Worm (Caenorhabditis elegans) whole organism, dauer: ENCODE measurements around the gene R10E9.4.

Experiments
- unc-62 ChIP-seq: sonication (generic microtip); optimal IDR thresholded peaks from 2 replicates; lab custom pipeline; 2017; ENCODE audit warnings: missing biosample characterization, missing genetic modification reagents, missing genetic modification characterization

R10E9.4 gene

DNA sequence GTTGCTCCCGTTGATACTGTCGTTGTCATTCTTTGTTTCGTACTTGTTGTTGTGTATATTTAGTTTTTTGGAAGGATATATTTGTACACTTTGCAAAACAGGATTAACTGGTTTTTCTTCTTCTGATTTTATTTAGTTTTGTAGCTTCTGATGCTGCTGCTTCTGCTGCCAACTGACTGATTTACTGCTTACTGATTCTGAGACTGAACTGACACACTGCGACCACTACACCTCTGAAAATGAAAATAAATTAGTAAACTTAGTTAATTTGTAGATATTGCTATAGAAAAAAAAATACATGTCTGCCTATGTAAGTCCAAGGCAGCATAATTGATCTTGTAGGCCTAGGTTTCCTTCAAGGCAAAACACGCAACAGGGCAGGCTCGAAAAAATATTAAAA lies at the start of gene R10E9.4:
TSS of gene R10E9.4 (minus strand) at position 101 of the 400 bp plus-strand sequence.
- TF ChIP-seq unc-62, result no peak

DNA sequence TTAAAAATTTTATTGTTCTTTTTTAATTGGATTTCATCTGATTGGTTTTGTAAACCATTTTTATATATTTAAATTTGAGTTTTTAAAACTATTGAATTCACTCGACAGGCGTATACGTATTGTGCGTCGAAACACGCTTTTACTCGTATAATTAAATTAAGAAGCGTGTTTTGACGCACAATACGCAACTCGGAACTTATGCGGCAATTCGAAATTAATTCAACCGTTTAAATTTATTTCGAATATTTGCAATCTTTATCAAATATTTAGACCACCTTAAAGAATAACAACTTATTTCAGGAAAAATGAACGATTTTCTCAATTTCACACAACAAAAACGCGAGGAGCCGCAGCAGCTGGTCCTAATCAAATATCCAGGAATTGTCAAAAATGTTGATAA lies 49.3 kb upstream of the R10E9.4 start, which contains the start of gene tftc-5:
TSS of gene tftc-5 (plus strand) at position 301 of the 400 bp plus-strand sequence.
- no peak for TF ChIP-seq unc-62

ce11 chrIII:4019801-4020200 lies 47.2 kb upstream of the R10E9.4 start, which contains the start of gene snpc-3.4:
Gene snpc-3.4, plus strand, starts transcription at chrIII:4020037.
- TF ChIP-seq unc-62, result no peak

DNA sequence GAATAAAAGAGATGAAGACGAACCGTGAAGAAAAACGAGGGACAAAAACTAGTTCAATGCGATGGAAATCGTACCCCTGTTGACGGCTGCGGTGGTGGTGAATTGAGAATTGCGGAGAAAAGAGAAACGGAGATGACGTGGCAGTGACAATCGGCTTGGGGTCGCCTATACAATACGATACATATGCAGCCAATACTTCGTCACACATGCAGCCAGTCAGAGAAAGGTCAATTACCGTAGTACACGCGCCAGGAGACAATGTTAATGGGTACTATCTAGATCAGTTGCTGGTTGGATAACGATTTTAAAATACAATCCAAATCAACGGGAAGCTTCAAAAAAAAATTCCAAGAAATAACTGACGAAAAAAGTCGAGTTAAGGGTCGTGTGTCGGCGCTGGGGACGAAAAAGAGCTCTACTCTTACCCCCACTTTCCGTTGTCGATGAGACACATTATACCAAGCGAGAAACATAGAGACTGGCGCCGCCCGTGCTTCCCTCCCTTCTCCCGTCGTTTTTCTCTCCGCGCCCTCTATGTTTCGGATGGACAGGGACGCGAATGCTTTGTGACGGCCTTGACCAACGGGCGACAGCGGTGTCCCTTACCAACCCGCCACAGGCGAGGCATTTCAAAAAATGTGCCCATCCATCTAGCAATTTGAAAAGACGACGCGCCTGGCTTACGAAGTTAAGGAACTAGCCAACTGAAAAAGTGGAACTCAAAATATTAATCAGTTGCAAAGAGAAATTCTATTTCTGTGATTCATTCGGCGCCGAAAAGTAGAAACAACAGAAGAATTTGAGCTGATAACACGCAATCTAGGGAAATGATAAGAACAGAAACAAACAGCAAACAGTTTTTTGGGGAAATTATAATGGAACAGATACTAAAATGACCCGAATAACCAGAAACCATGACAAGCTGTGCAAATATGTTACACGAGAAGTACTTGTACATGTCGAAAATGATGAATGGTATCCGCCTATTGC lies 46.3 kb upstream of the R10E9.4 start:
- no peak for TF ChIP-seq unc-62

DNA sequence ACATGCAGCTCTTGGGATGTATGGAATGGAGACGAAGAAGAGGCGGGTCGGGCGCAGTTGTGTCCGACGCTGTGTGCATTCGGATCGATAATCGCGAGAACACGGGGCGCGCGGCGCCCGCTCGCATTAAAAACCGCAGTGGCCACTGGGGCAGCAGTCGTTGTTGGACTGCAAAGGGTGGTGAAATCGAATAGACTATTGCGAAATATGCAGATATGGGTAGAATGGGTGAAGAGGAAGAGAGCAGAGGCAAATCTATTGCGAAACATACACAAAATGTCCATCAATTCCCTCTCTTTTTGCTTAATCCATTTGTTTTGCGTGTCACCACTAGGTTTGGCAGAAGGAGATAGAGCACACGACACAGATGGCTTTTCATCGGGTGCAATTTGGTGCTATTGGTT lies 45.5 kb upstream of the R10E9.4 start:
- no peak for TF ChIP-seq unc-62

- no peak for TF ChIP-seq unc-62
These were observed 44.9 kb upstream of the R10E9.4 start, which contains the start of gene tbb-2 for ce11 chrIII:4017527-4017926. Gene tbb-2, minus strand, starts transcription at chrIII:4017627.

- no peak for TF ChIP-seq unc-62
These were observed 42.9 kb upstream of the R10E9.4 start for ce11 chrIII:4015382-4015986.

DNA sequence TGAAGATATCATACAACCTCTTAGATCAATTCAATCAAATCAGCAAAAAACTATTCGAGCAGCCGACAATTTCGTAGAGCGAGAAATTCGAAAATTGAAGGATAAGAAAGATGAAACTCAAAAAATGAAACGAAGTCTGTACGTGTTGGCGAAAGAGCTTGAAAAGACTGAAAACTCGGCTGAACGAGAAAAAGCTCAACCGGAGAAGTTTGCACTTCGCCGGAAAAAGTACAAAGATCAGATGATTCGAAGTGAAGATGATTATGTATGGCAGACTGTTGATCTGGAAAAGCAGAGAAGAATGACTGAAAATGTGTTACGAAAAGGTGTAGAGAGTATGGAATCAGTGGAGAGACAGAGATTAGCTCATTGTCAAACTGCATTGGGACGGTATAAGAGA lies 40.5 kb upstream of the R10E9.4 start:
- no peak for TF ChIP-seq unc-62

ce11 chrIII:4012036-4012435 lies 39.4 kb upstream of the R10E9.4 start, which contains the start of gene C36E8.4:
Gene C36E8.4, plus strand, starts transcription at chrIII:4012336.
- TF ChIP-seq unc-62, result no peak

DNA sequence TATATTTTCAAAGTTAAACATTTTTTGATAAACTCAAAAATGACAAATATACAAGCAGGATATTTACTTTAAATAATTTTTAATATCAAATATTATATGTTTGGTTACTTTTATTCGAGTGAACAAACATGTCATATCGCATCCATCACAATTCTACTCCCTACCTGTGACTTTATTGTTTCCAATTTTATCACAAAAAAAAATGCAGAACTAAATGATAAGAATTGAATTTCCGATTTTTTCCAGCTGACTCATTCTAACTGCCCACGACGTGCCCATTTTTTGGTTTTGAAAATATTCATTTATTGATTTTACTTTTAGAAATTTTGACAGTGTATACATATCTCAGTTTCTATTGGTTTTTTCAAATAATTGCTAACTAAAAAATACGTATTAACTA lies 38.4 kb upstream of the R10E9.4 start:
- no peak for TF ChIP-seq unc-62

ce11 chrIII:4010168-4010567 lies 37.6 kb upstream of the R10E9.4 start:
- TF ChIP-seq unc-62, result no peak

- no peak for TF ChIP-seq unc-62
These were observed 36.6 kb upstream of the R10E9.4 start for ce11 chrIII:4009181-4009580.

- TF ChIP-seq unc-62, result no peak
These were observed 34.4 kb upstream of the R10E9.4 start for ce11 chrIII:4007017-4007416.

- no peak for TF ChIP-seq unc-62
These were observed 33.0 kb upstream of the R10E9.4 start, which contains the start of gene pxd-1 for ce11 chrIII:4005446-4006192. Gene pxd-1, plus strand, starts transcription at chrIII:4006142.

DNA sequence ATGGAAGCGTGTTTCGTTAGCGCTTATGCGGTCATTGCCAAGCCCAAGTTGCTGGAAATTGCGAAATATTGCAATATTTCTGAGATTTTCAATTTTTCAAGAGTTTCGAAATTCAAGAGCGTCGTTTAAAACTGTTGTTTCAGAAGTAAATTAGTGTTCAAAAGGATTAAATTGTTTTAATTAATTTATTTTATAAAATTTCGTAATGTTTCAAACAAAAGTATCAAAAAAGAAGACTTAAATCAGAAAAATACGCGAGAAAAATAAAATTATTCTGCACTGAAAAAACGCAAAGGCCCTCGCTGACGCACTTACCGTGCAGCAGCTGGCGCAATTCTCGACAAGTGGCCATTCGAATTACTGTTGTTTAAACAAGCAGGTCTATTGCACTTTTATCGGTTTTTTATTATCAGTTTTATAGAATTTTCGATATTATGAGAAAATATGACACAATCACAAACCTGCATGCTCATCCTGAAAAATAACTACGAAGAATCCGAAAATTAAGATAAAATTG lies 31.5 kb upstream of the R10E9.4 start, which contains the start of gene tif-1A:
TSS of gene tif-1A (minus strand) at position 51 of the 517 bp plus-strand sequence.
- TF ChIP-seq unc-62, result no peak

- no peak for TF ChIP-seq unc-62
These were observed 21.9 kb upstream of the R10E9.4 start for ce11 chrIII:3994457-3994856.
